Worm (Caenorhabditis elegans): Measurements from ENCODE around the gene aman-2.

aman-2 gene

DNA sequence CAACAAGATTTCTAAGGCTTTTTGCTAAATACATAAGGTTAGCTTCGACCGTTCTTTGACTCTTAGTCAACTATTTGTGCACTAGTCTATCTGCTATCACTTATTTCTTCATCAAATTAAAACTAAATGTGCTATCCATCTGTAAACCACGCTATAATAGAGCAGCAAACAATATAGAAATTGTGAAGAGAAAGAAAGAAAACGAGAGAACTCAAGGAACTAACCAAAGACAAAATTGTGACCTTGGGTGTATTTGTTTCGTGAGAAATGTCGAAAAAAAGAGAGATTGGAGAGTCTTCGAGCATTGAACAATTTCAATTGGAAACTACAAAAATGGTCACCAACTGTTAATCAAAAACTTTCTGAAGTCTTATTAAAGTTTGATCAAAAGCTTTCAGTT lies 48.0 kb downstream of the aman-2 start (continued):
- peak; percentile 68 for TF ChIP-seq nhr-20 (tag; optimal IDR thresholded peaks at IDR 0.05)

DNA sequence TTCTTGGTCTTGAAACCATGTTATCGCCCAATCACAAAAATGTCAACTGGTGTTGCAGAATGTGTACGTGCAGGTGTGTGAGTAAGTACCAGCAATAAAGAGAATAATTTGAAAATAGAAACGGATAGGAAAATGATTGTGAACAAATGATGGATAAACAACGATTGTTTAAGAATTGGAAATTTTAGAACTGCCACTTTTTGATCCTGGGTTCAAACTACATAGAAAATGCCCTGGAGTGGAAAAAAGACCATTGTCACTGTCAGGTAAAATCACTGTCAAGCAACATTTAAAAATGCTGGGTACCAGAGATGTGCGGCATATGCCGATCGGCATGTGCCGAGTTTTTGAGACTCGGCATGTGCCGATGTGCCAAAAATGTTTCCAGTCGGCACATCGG lies 49.8 kb downstream of the aman-2 start:
- TF ChIP-seq unc-62 (GFP tag; optimal IDR thresholded peaks at IDR 0.05) (no peak), C34B4.2 (tag; optimal IDR thresholded peaks at IDR 0.05) (no peak), nhr-19 (GFP tag; conservative IDR thresholded peaks at IDR 0.05) (peak; percentile 33; the same call in 1 of the 2 replicates), nhr-84 (tag; optimal IDR thresholded peaks at IDR 0.05) (no peak), unc-30 (tag; optimal IDR thresholded peaks at IDR 0.05) (no peak), blmp-1 (tag; optimal IDR thresholded peaks at IDR 0.05) (peak; percentile 8), tbx-2 (tag; optimal IDR thresholded peaks at IDR 0.05) (no peak), rnt-1 (tag; optimal IDR thresholded peaks at IDR 0.05) (no peak), nhr-76 (tag; optimal IDR thresholded peaks at IDR 0.05) (no peak), nhr-12 (tag; optimal IDR thresholded peaks at IDR 0.05) (no peak), ceh-82 (tag; optimal IDR thresholded peaks at IDR 0.05) (no peak), aly-2 (tag; optimal IDR thresholded peaks at IDR 0.05) (no peak), isw-1 (GFP tag; IDR thresholded peaks at IDR 0.05) (no peak), ama-1 (optimal IDR thresholded peaks at IDR 0.05) (no peak), nhr-71 (tag; optimal IDR thresholded peaks at IDR 0.05) (peak; percentile 46), zip-4 (GFP tag; optimal IDR thresholded peaks at IDR 0.05) (no peak), dsc-1 (tag; optimal IDR thresholded peaks at IDR 0.05) (no peak), skn-1 (tag; optimal IDR thresholded peaks at IDR 0.05) (no peak), alr-1 (tag; optimal IDR thresholded peaks at IDR 0.05; ENCODE audit: borderline replicate concordance) (no peak), nhr-237 (tag; optimal IDR thresholded peaks at IDR 0.05) (no peak), zag-1 (tag; optimal IDR thresholded peaks at IDR 0.05) (no peak), irx-1 (tag; optimal IDR thresholded peaks at IDR 0.05) (no peak), nhr-47 (tag; optimal IDR thresholded peaks at IDR 0.05) (no peak), pqm-1 (tag; optimal IDR thresholded peaks at IDR 0.05) (no peak), mep-1 (tag; optimal IDR thresholded peaks at IDR 0.05) (no peak), lin-39 (tag; optimal IDR thresholded peaks at IDR 0.05) (no peak), C04F5.9 (tag; optimal IDR thresholded peaks at IDR 0.05) (no peak), sox-4 (tag; optimal IDR thresholded peaks at IDR 0.05) (no peak), hlh-4 (tag; optimal IDR thresholded peaks at IDR 0.05) (no peak), snu-23 (GFP tag; optimal IDR thresholded peaks at IDR 0.05) (peak; percentile 35), nhr-85 (tag) (peak; percentile 69), egl-27 (tag; optimal IDR thresholded peaks at IDR 0.05) (no peak), lin-35 (GFP tag; optimal IDR thresholded peaks at IDR 0.05) (peak in 1 of 2 experiments; percentile 6), grh-1 (GFP tag; IDR thresholded peaks at IDR 0.05) (0 out of 2 replicates have a peak, but pooled peaks have one; percentile 29), sup-37 (GFP tag; optimal IDR thresholded peaks at IDR 0.05) (no peak), lsy-2 (tag; optimal IDR thresholded peaks at IDR 0.05) (peak in 1 of 2 experiments; percentile 15), xbp-1 (tag; optimal IDR thresholded peaks at IDR 0.05) (no peak), lin-14 (GFP tag; optimal IDR thresholded peaks at IDR 0.05) (peak; percentile 49), ceh-63 (GFP tag; optimal IDR thresholded peaks at IDR 0.05) (no peak), aha-1 (tag; optimal IDR thresholded peaks at IDR 0.05) (no peak), nhr-20 (tag; optimal IDR thresholded peaks at IDR 0.05) (peak; percentile 9), lin-13 (GFP tag; optimal IDR thresholded peaks at IDR 0.05) (no peak), jun-1 (tag; optimal IDR thresholded peaks at IDR 0.05) (no peak), ces-1 (GFP tag; optimal IDR thresholded peaks at IDR 0.05) (no peak), efl-1 (optimal IDR thresholded peaks at IDR 0.05) (no peak), efl-1 (GFP tag; optimal IDR thresholded peaks at IDR 0.05 in 1 of 2) (no peak), elt-2 (tag; optimal IDR thresholded peaks at IDR 0.05) (no peak), lir-3 (tag; optimal IDR thresholded peaks at IDR 0.05; ENCODE audit: poor library complexity) (no peak), C16A3.4 (tag; optimal IDR thresholded peaks at IDR 0.05) (no peak), tlp-1 (tag; optimal IDR thresholded peaks at IDR 0.05) (no peak), pax-3 (tag; optimal IDR thresholded peaks at IDR 0.05) (no peak), snpc-4 (tag; optimal IDR thresholded peaks at IDR 0.05) (no peak), mef-2 (tag; optimal IDR thresholded peaks at IDR 0.05) (no peak)

Data from whole organism, L1 larva.